Fruit fly (Drosophila melanogaster): ENCODE measurements around the gene CG32982.

The CG32982 gene

dm6 chr2L:9176114-9176553, 50.6 kb downstream of the CG32982 start (continued):
- TF ChIP-seq Xrp1 (GFP tag; IDR thresholded peaks at IDR 0.05) = peak; percentile 52
- peak; percentile 43 for TF ChIP-seq CG12769 (tag; optimal IDR thresholded peaks at IDR 0.05)
- TF ChIP-seq bowl (GFP tag; IDR thresholded peaks at IDR 0.05) = peak; percentile 54; the same call in 1 of the 2 replicates
- no peak for TF ChIP-seq sr (GFP tag; IDR thresholded peaks at IDR 0.05)
- no peak for TF ChIP-seq Dip2 (GFP tag; IDR thresholded peaks at IDR 0.05)
- no peak for TF ChIP-seq Sry-δ (GFP tag; optimal IDR thresholded peaks at IDR 0.05)
- no peak for TF ChIP-seq Ravus (GFP tag; IDR thresholded peaks at IDR 0.05)
- TF ChIP-seq Hmx (GFP tag; optimal IDR thresholded peaks at IDR 0.05) = no peak
- TF ChIP-seq ash1 (GFP tag; optimal IDR thresholded peaks at IDR 0.05) = no peak
- TF ChIP-seq Max (GFP tag; optimal IDR thresholded peaks at IDR 0.05) = peak; percentile 12
- TF ChIP-seq Lpt (GFP tag; optimal IDR thresholded peaks at IDR 0.05) = no peak
- no peak for TF ChIP-seq CHES-1-like (GFP tag; optimal IDR thresholded peaks at IDR 0.05)
- TF ChIP-seq CrebB (tag; optimal IDR thresholded peaks at IDR 0.05) = peak; percentile 73
- TF ChIP-seq insv (GFP tag; optimal IDR thresholded peaks at IDR 0.05) = peak in 1 of 2 experiments; percentile 57
- TF ChIP-seq MTF-1 (GFP tag; optimal IDR thresholded peaks at IDR 0.05; ENCODE audit: borderline replicate concordance) = peak; percentile 21
- no peak; the same call in 1 of the 2 replicates for TF ChIP-seq rib (GFP tag; IDR thresholded peaks at IDR 0.05)
- no peak for TF ChIP-seq CG16779 (GFP tag; IDR thresholded peaks at IDR 0.05)
- no peak for TF ChIP-seq ro (GFP tag; IDR thresholded peaks at IDR 0.05)
- TF ChIP-seq trh (GFP tag; optimal IDR thresholded peaks at IDR 0.05) = no peak
- TF ChIP-seq CG16863 (GFP tag; optimal IDR thresholded peaks at IDR 0.05) = no peak
- TF ChIP-seq Ada2b (GFP tag; IDR thresholded peaks at IDR 0.05) = no peak
- no peak for TF ChIP-seq bcd (GFP tag; optimal IDR thresholded peaks at IDR 0.05)
- no peak; the same call in 2 of the 3 replicates for TF ChIP-seq mld (GFP tag; IDR thresholded peaks at IDR 0.05; ENCODE audit: partially characterized antibody)
- no peak for TF ChIP-seq Oli (tag; optimal IDR thresholded peaks at IDR 0.05)
- TF ChIP-seq sim (GFP tag; IDR thresholded peaks at IDR 0.05) = no peak
- TF ChIP-seq CG10209 (GFP tag; optimal IDR thresholded peaks at IDR 0.05) = no peak
- TF ChIP-seq scrt (GFP tag; optimal IDR thresholded peaks at IDR 0.05) = peak; percentile 55
- TF ChIP-seq CG9797 (GFP tag; optimal IDR thresholded peaks at IDR 0.05) = no peak
- TF ChIP-seq CG6791 (GFP tag; IDR thresholded peaks at IDR 0.05; ENCODE audit: partially characterized antibody) = 0 out of 3 replicates have a peak, but pooled peaks have one; percentile 43
- no peak for TF ChIP-seq CG1024 (GFP tag; IDR thresholded peaks at IDR 0.05)
- peak; percentile 24 for TF ChIP-seq unpg (GFP tag; optimal IDR thresholded peaks at IDR 0.05)
- no peak for TF ChIP-seq Dp (GFP tag; optimal IDR thresholded peaks at IDR 0.05)
- TF ChIP-seq gfzf (GFP tag; optimal IDR thresholded peaks at IDR 0.05) = no peak
- TF ChIP-seq CG12744 (GFP tag; optimal IDR thresholded peaks at IDR 0.05) = no peak
- no peak for TF ChIP-seq CG6689 (GFP tag; IDR thresholded peaks at IDR 0.05)
- no peak for TF ChIP-seq Six4 (GFP tag; optimal IDR thresholded peaks at IDR 0.05)
- peak; percentile 97 to 99 for TF ChIP-seq Trl (optimal IDR thresholded peaks at IDR 0.05)
- peak; percentile 66 for TF ChIP-seq Trl (GFP tag; optimal IDR thresholded peaks at IDR 0.05)
- peak; percentile 28 for TF ChIP-seq her (GFP tag; optimal IDR thresholded peaks at IDR 0.05)
- peak; percentile 16 for TF ChIP-seq NC2α (GFP tag; optimal IDR thresholded peaks at IDR 0.05)
- TF ChIP-seq CG16813 (GFP tag; IDR thresholded peaks at IDR 0.05; ENCODE audit: partially characterized antibody) = no peak
- peak; percentile 59 for TF ChIP-seq lbe (GFP tag; optimal IDR thresholded peaks at IDR 0.05)
- peak in 1 of 2 experiments; percentile 10 for TF ChIP-seq tll (GFP tag; optimal IDR thresholded peaks at IDR 0.05)
- TF ChIP-seq CkIIα-i1 (GFP tag; IDR thresholded peaks at IDR 0.05) = no peak
- no peak for TF ChIP-seq CG11504 (tag; optimal IDR thresholded peaks at IDR 0.05)
- peak; percentile 73; the same call in 1 of the 2 replicates for TF ChIP-seq vvl (GFP tag; IDR thresholded peaks at IDR 0.05)
- peak; percentile 62 for TF ChIP-seq CG10543 (GFP tag; optimal IDR thresholded peaks at IDR 0.05)
- no peak for TF ChIP-seq gce (GFP tag; IDR thresholded peaks at IDR 0.05)
- TF ChIP-seq btn (GFP tag; optimal IDR thresholded peaks at IDR 0.05) = no peak
- TF ChIP-seq tin (GFP tag; optimal IDR thresholded peaks at IDR 0.05) = no peak
- TF ChIP-seq danr (GFP tag; IDR thresholded peaks at IDR 0.05) = no peak; the same call in 1 of the 2 replicates

All from whole organism, embryonic.